Worm (Caenorhabditis elegans) whole organism, mixed stage, embryonic: ENCODE results near the gene ssna-1.

Experiments
- ceh-39 ChIP-seq: fragments of 150-350 bp; optimal IDR thresholded peaks from 2 replicates; lab custom pipeline; 2014; ENCODE audit warnings: missing biosample characterization, missing genetic modification characterization
- ceh-83 ChIP-seq: fragments of 200-800 bp; sonication (Bioruptor generic); optimal IDR thresholded peaks from 2 replicates; lab custom pipeline; 2018; ENCODE audit warnings: mild to moderate bottlenecking, missing genetic modification characterization, missing compliant biosample characterization
- ces-1 ChIP-seq: fragments of 150-350 bp; optimal IDR thresholded peaks from 2 replicates; lab custom pipeline; 2014; ENCODE audit warnings: missing biosample characterization, missing genetic modification reagents, missing genetic modification characterization
- elt-3 ChIP-seq: fragments of 150-350 bp; optimal IDR thresholded peaks from 2 replicates; lab custom pipeline; 2014; ENCODE audit warnings: missing biosample characterization, missing genetic modification characterization
- lin-32 ChIP-seq: fragments of 200-800 bp; sonication (Bioruptor generic); optimal IDR thresholded peaks from 2 replicates; lab custom pipeline; 2018; ENCODE audit warnings: mild to moderate bottlenecking, missing genetic modification characterization, missing compliant biosample characterization
- lsy-2 ChIP-seq: fragments of 150-350 bp; optimal IDR thresholded peaks from 2 replicates; lab custom pipeline; 2014; ENCODE audit warnings: missing biosample characterization, missing genetic modification characterization
- nhr-12 ChIP-seq: fragments of 150-350 bp; optimal IDR thresholded peaks from 2 replicates; lab custom pipeline; 2014; ENCODE audit warnings: missing biosample characterization, missing genetic modification characterization
- nhr-28 ChIP-seq: fragments of 150-350 bp; optimal IDR thresholded peaks from 2 replicates; lab custom pipeline; 2014; ENCODE audit warnings: missing biosample characterization, missing genetic modification characterization
- nhr-76 ChIP-seq: sonication (generic microtip); optimal IDR thresholded peaks from 2 replicates; lab custom pipeline; 2017; ENCODE audit warnings: missing biosample characterization, missing genetic modification characterization
- snpc-4 ChIP-seq: fragments of 150-350 bp; optimal IDR thresholded peaks from 2 replicates; lab custom pipeline; 2014; ENCODE audit warnings: missing biosample characterization, missing genetic modification characterization
- unc-62 ChIP-seq: fragments of 150-350 bp; optimal IDR thresholded peaks from 2 replicates; lab custom pipeline; 2014; ENCODE audit warnings: missing biosample characterization, missing genetic modification reagents, missing genetic modification characterization
- ztf-11 ChIP-seq: fragments of 150-350 bp; optimal IDR thresholded peaks from 2 replicates; lab custom pipeline; 2014; ENCODE audit warnings: missing biosample characterization, missing genetic modification characterization

DNA sequence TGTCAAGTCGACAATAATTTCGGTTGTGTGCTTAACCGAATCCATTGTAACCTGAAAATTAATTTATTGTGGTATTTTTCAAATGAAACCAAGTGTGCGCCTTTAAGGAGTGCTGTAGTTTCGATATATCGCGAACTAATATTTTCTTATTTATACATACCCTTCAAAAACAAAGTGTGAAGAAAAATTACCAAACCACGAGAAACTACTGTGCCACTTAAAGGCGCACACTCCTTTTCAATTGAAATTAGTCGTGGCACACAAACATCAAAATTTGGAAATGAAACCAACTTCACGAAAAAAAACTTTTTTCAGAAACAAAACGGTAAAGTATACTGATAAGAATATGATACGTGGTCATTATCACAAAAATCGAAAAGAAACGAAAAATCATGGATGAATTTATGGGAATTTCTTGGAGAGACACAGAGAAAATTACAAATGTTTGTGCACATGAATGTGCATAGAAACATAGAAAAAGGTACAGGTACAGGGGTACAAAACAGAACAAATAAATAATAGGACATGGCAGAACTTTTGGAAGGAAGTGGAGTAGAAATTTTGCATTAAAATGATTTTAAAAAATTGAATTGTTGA, 4.7 kb upstream of the ssna-1 start, which contains the start of gene spl-1:
- TF ChIP-seq snpc-4 (tag; lab: Kevin White, UChicago) = no peak
- no peak for TF ChIP-seq nhr-76 (tag; lab: Kevin White, UChicago)
- no peak for TF ChIP-seq nhr-12 (tag; lab: Kevin White, UChicago)
- TF ChIP-seq unc-62 = no peak
- TF ChIP-seq nhr-28 (tag; lab: Kevin White, UChicago) = no peak
- TF ChIP-seq lin-32 = no peak
- TF ChIP-seq lsy-2 (tag; lab: Kevin White, UChicago) = no peak
- no peak for TF ChIP-seq ceh-39 (tag; lab: Kevin White, UChicago)
- no peak for TF ChIP-seq ces-1
- no peak for TF ChIP-seq elt-3 (tag; lab: Kevin White, UChicago)
- no peak for TF ChIP-seq ztf-11
- no peak for TF ChIP-seq ceh-83
